Fruit fly (Drosophila melanogaster) whole organism, embryonic: Measurements from ENCODE around the gene Irc.

Experiments used
- Adf1 ChIP-seq: fragments of 200-800 bp; sonication (Bioruptor generic); IDR thresholded peaks from 2 replicates; pipeline ENCODE4 v1.3.6; 2022; ENCODE audit warnings: missing biosample characterization, missing genetic modification characterization
- Antp ChIP-seq: fragments of 200-800 bp; sonication (Bioruptor generic); optimal IDR thresholded peaks from 3 replicates; lab custom pipeline; 2016; ENCODE audit warnings: missing biosample characterization, missing genetic modification characterization
- Bteb2 ChIP-seq: fragments of 200-800 bp; sonication (Bioruptor generic); optimal IDR thresholded peaks from 2 replicates; lab custom pipeline; 2016; ENCODE audit warnings: missing biosample characterization, missing genetic modification characterization
- CG10267 ChIP-seq: fragments of 200-800 bp; sonication (Bioruptor generic); optimal IDR thresholded peaks from 2 replicates; lab custom pipeline; 2018; ENCODE audit warnings: missing biosample characterization, mild to moderate bottlenecking, missing genetic modification characterization, moderate library complexity
- CG11504 ChIP-seq: fragments of 200-800 bp; sonication (Bioruptor generic); optimal IDR thresholded peaks from 3 replicates; lab custom pipeline; 2019; ENCODE audit warnings: missing biosample characterization, mild to moderate bottlenecking, missing genetic modification characterization, moderate library complexity
- CG12391 ChIP-seq: fragments of 200-800 bp; sonication (Bioruptor generic); optimal IDR thresholded peaks from 3 replicates; lab custom pipeline; 2018; ENCODE audit warnings: missing biosample characterization, mild to moderate bottlenecking, missing genetic modification characterization, moderate library complexity
- CG14965 ChIP-seq: fragments of 200-800 bp; sonication (Bioruptor generic); optimal IDR thresholded peaks from 2 replicates; lab custom pipeline; 2016; ENCODE audit warnings: missing biosample characterization, missing genetic modification characterization, borderline replicate concordance
- CG16813 ChIP-seq: fragments of 200-800 bp; sonication (Bioruptor generic); IDR thresholded peaks from 3 replicates; pipeline ENCODE4 v1.3.6; 2022; ENCODE audit warnings: missing biosample characterization, missing genetic modification characterization; ENCODE audit not compliant: partially characterized antibody
- CG17359 ChIP-seq: fragments of 200-800 bp; sonication (Bioruptor generic); optimal IDR thresholded peaks from 3 replicates; lab custom pipeline; 2018; ENCODE audit warnings: missing biosample characterization, mild to moderate bottlenecking, missing genetic modification characterization, moderate library complexity
- CG17612 ChIP-seq: fragments of 200-800 bp; sonication (Bioruptor generic); IDR thresholded peaks from 2 replicates; pipeline ENCODE4 v1.3.6; 2022; ENCODE audit warnings: missing biosample characterization, missing genetic modification characterization
- CG17802 ChIP-seq: fragments of 200-800 bp; sonication (Bioruptor generic); optimal IDR thresholded peaks from 2 replicates; lab custom pipeline; 2018; ENCODE audit warnings: missing biosample characterization, mild to moderate bottlenecking, missing genetic modification characterization, moderate library complexity
- CG17829 ChIP-seq: fragments of 200-800 bp; optimal IDR thresholded peaks from 2 replicates; lab custom pipeline; 2019; ENCODE audit warnings: missing biosample characterization, mild to moderate bottlenecking, missing genetic modification characterization, moderate library complexity
- CG18476 ChIP-seq: fragments of 200-800 bp; sonication (Bioruptor generic); optimal IDR thresholded peaks from 2 replicates; lab custom pipeline; 2016; ENCODE audit warnings: missing biosample characterization, mild to moderate bottlenecking, missing genetic modification characterization
- CG18619 ChIP-seq: fragments of 200-800 bp; sonication (Bioruptor generic); optimal IDR thresholded peaks from 3 replicates; lab custom pipeline; 2017; ENCODE audit warnings: missing biosample characterization, mild to moderate bottlenecking, missing genetic modification characterization
- CG2712 ChIP-seq: fragments of 200-800 bp; optimal IDR thresholded peaks from 3 replicates; lab custom pipeline; 2019; ENCODE audit warnings: missing biosample characterization, mild to moderate bottlenecking, missing genetic modification characterization, moderate library complexity
- CG3281 ChIP-seq: fragments of 200-800 bp; sonication (Bioruptor generic); optimal IDR thresholded peaks from 3 replicates; lab custom pipeline; 2017; ENCODE audit warnings: missing biosample characterization, mild to moderate bottlenecking, missing genetic modification characterization
- CG6689 ChIP-seq: fragments of 200-800 bp; sonication (Bioruptor generic); IDR thresholded peaks from 2 replicates; pipeline ENCODE4 v1.3.6; 2022; ENCODE audit warnings: missing biosample characterization, missing genetic modification characterization
- CG7839 ChIP-seq: fragments of 200-800 bp; sonication (Bioruptor generic); optimal IDR thresholded peaks from 3 replicates; lab custom pipeline; 2018; ENCODE audit warnings: missing biosample characterization, mild to moderate bottlenecking, missing genetic modification characterization, moderate library complexity
- CG8478 ChIP-seq: fragments of >200 bp; optimal IDR thresholded peaks from 2 replicates; lab custom pipeline; 2018
- CTCF ChIP-seq: fragments of 200-800 bp; sonication (Bioruptor generic); optimal IDR thresholded peaks from 2 replicates; lab custom pipeline; 2017; ENCODE audit warnings: missing biosample characterization, mild to moderate bottlenecking, missing genetic modification characterization, moderate library complexity
- D ChIP-seq, 2 experiments: fragments of 200-800 bp in 1 of 2; fragments of >200 bp in 1 of 2; sonication (Bioruptor generic) in 1 of 2; optimal IDR thresholded peaks; 2 replicates in 1 of 2; 3 replicates in 1 of 2; lab custom pipeline; 2017; ENCODE audit warnings: mild to moderate bottlenecking in 1 of 2, missing biosample characterization in 1 of 2, missing genetic modification characterization in 1 of 2, missing genetic modification reagents in 1 of 2
- D19A ChIP-seq: fragments of 200-800 bp; optimal IDR thresholded peaks from 3 replicates; lab custom pipeline; 2019; ENCODE audit warnings: missing biosample characterization, mild to moderate bottlenecking, missing genetic modification characterization, moderate library complexity
- HLH4C ChIP-seq: fragments of 200-800 bp; sonication (Bioruptor generic); IDR thresholded peaks from 3 replicates; pipeline ENCODE4 v1.3.6; 2022; ENCODE audit warnings: missing biosample characterization, missing genetic modification characterization; ENCODE audit not compliant: partially characterized antibody
- NC2β ChIP-seq: fragments of 200-800 bp; sonication (Bioruptor generic); optimal IDR thresholded peaks from 2 replicates; lab custom pipeline; 2016; ENCODE audit warnings: missing biosample characterization, missing genetic modification characterization
- Scr ChIP-seq: fragments of 200-800 bp; sonication (Bioruptor generic); IDR thresholded peaks from 2 replicates; pipeline ENCODE4 v1.3.6; 2022; ENCODE audit warnings: missing biosample characterization, missing genetic modification characterization; ENCODE audit not compliant: partially characterized antibody
- al ChIP-seq: fragments of 200-800 bp; sonication (Bioruptor generic); IDR thresholded peaks from 2 replicates; pipeline ENCODE4 v1.3.6; 2022; ENCODE audit warnings: missing biosample characterization, missing genetic modification characterization
- ase ChIP-seq: fragments of 200-800 bp; sonication (Bioruptor generic); IDR thresholded peaks from 3 replicates; pipeline ENCODE4 v1.3.6; 2022; ENCODE audit warnings: missing biosample characterization, missing genetic modification characterization
- bbx ChIP-seq: fragments of 200-800 bp; sonication (Bioruptor generic); IDR thresholded peaks from 2 replicates; pipeline ENCODE4 v1.3.6; 2022; ENCODE audit warnings: missing biosample characterization, missing genetic modification characterization; ENCODE audit not compliant: partially characterized antibody
- cad ChIP-seq: fragments of >200 bp; optimal IDR thresholded peaks from 2 replicates; lab custom pipeline; 2017; ENCODE audit warnings: missing biosample characterization, missing genetic modification characterization
- caup ChIP-seq: fragments of 200-800 bp; sonication (Bioruptor generic); optimal IDR thresholded peaks from 3 replicates; lab custom pipeline; 2017; ENCODE audit warnings: missing biosample characterization, mild to moderate bottlenecking, missing genetic modification characterization, moderate library complexity; ENCODE audit not compliant: severe bottlenecking
- dan ChIP-seq: fragments of 200-800 bp; sonication (Bioruptor generic); IDR thresholded peaks from 2 replicates; pipeline ENCODE4 v1.3.6; 2022; ENCODE audit warnings: missing biosample characterization, missing genetic modification characterization
- dimm ChIP-seq: fragments of 200-800 bp; sonication (Bioruptor generic); IDR thresholded peaks from 2 replicates; pipeline ENCODE4 v1.3.6; 2022; ENCODE audit warnings: missing biosample characterization, missing genetic modification characterization
- exex ChIP-seq: fragments of 200-800 bp; sonication (Bioruptor generic); optimal IDR thresholded peaks from 4 replicates; lab custom pipeline; 2018; ENCODE audit warnings: missing biosample characterization, mild to moderate bottlenecking, missing genetic modification characterization, moderate library complexity
- fru ChIP-seq: fragments of >200 bp; optimal IDR thresholded peaks from 2 replicates; lab custom pipeline; 2017
- gfzf ChIP-seq: fragments of 200-800 bp; sonication (Bioruptor generic); optimal IDR thresholded peaks from 2 replicates; lab custom pipeline; 2016; ENCODE audit warnings: missing biosample characterization, mild to moderate bottlenecking, missing genetic modification characterization, moderate library complexity
- kni ChIP-seq: fragments of 200-800 bp; sonication (Bioruptor generic); optimal IDR thresholded peaks from 3 replicates; lab custom pipeline; 2017; ENCODE audit warnings: mild to moderate bottlenecking, missing biosample characterization, missing genetic modification reagents, missing genetic modification characterization
- lmd ChIP-seq: fragments of 200-800 bp; sonication (Bioruptor generic); IDR thresholded peaks from 2 replicates; pipeline ENCODE4 v1.3.6; 2022; ENCODE audit warnings: missing biosample characterization, missing genetic modification characterization
- oc ChIP-seq: fragments of 200-800 bp; sonication (Bioruptor generic); optimal IDR thresholded peaks from 2 replicates; lab custom pipeline; 2018; ENCODE audit warnings: missing biosample characterization, mild to moderate bottlenecking, missing genetic modification characterization, moderate library complexity
- pb ChIP-seq: fragments of 200-800 bp; sonication (Bioruptor generic); optimal IDR thresholded peaks from 3 replicates; lab custom pipeline; 2016; ENCODE audit warnings: missing biosample characterization, missing genetic modification characterization
- prd ChIP-seq, 3 experiments: fragments of >200 bp in 2 of 3; fragments of 200-800 bp in 1 of 3; sonication (Bioruptor generic) in 1 of 3; optimal IDR thresholded peaks in 2 of 3; IDR thresholded peaks in 1 of 3; 2 replicates in 2 of 3; 3 replicates in 1 of 3; pipeline versions ENCODE4 v1.3.6 to Lab custom; 2017 to 2022; ENCODE audit warnings: missing biosample characterization in 1 of 3, missing genetic modification characterization in 1 of 3
- ranshi ChIP-seq: fragments of 200-800 bp; sonication (Bioruptor generic); IDR thresholded peaks from 2 replicates; pipeline ENCODE4 v1.3.6; 2022; ENCODE audit warnings: missing biosample characterization, missing genetic modification characterization
- rib ChIP-seq: fragments of 200-800 bp; sonication (Bioruptor generic); IDR thresholded peaks from 2 replicates; pipeline ENCODE4 v1.3.6; 2022; ENCODE audit warnings: missing biosample characterization, missing genetic modification characterization
- shn ChIP-seq: fragments of 200-800 bp; sonication (Bioruptor generic); optimal IDR thresholded peaks from 3 replicates; lab custom pipeline; 2016; ENCODE audit warnings: missing biosample characterization, missing genetic modification characterization
- stc ChIP-seq: fragments of 200-800 bp; sonication (Bioruptor generic); IDR thresholded peaks from 2 replicates; pipeline ENCODE4 v1.3.6; 2022; ENCODE audit warnings: missing biosample characterization, missing genetic modification characterization
- tap ChIP-seq: fragments of 200-800 bp; optimal IDR thresholded peaks from 3 replicates; lab custom pipeline; 2019; ENCODE audit warnings: missing biosample characterization, mild to moderate bottlenecking, missing genetic modification characterization, moderate library complexity
- tin ChIP-seq: fragments of 200-800 bp; sonication (Bioruptor generic); optimal IDR thresholded peaks from 3 replicates; lab custom pipeline; 2016; ENCODE audit warnings: missing biosample characterization, missing genetic modification characterization
- tll ChIP-seq, 2 experiments: fragments of 200-800 bp in 1 of 2; fragments of >200 bp in 1 of 2; sonication (Bioruptor generic) in 1 of 2; optimal IDR thresholded peaks; 2 replicates each; lab custom pipeline; 2017 to 2019; ENCODE audit warnings: missing biosample characterization in 2 of 2, missing genetic modification characterization in 2 of 2, mild to moderate bottlenecking in 1 of 2, moderate library complexity in 1 of 2
- unc-4 ChIP-seq: fragments of 200-800 bp; sonication (Bioruptor generic); IDR thresholded peaks from 2 replicates; pipeline ENCODE4 v1.3.6; 2022; ENCODE audit warnings: missing biosample characterization, missing genetic modification characterization; ENCODE audit not compliant: partially characterized antibody
- vvl ChIP-seq: fragments of 200-800 bp; sonication (Bioruptor generic); IDR thresholded peaks from 2 replicates; pipeline ENCODE4 v1.3.6; 2022; ENCODE audit warnings: missing biosample characterization, missing genetic modification characterization

Gene Irc

DNA sequence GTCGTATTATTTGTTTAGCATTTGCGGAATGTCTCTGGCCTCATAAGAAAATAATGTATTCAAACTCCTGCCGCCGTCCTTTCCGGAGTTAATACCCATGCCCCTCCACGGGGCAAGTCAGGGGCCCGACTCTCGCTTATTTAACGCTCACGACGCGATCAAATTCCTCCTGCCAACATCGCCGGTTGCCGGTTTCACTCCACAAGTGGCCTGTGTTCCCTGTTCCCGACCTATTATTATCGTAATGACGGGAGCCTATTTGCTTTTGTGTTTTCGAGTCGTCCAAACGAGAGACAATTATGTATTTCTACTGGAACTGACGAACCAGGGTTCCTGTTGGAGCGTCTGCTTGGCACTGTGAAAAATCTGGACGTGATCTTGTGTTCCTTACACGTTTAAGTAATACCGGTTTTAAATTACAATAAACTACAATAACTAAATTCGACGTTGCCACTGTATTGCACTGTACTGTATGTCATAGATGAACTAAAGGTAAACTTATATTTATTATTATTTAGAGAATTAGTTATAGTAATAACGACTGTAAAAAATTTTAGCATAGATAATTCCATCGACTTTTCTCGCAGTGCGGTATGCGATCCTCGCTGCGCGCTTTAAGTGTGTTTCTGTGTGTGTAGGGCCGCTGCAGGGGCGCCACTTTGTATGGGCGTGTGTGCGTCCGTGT lies 49.9 kb downstream of the Irc start (continued):
- TF ChIP-seq CG12391 (peak; percentile 73), CG11504 (tag; lab: Kevin White, UChicago) (peak; percentile 16), pb (GFP tag; lab: Kevin White, UChicago) (no peak), prd (optimal IDR thresholded peaks at IDR 0.05; lab: Kevin White, UChicago) (no peak), prd (GFP tag; IDR thresholded peaks at IDR 0.05; lab: Robert Waterston, UW) (peak; percentile 75), lmd (peak; percentile 13; the same call in 1 of the 2 replicates), CG18619 (GFP tag; lab: Kevin White, UChicago) (peak; percentile 6), ranshi (GFP tag; lab: Robert Waterston, UW) (no peak), exex (no peak), fru (lab: Kevin White, UChicago) (no peak), CG17359 (tag; lab: Kevin White, UChicago) (no peak), CG14965 (GFP tag; lab: Kevin White, UChicago) (no peak), gfzf (GFP tag; lab: Kevin White, UChicago) (no peak), CG2712 (peak; percentile 87), ase (GFP tag; lab: Robert Waterston, UW) (no peak), D (optimal IDR thresholded peaks at IDR 0.05; lab: Kevin White, UChicago) (no peak), D (GFP tag; optimal IDR thresholded peaks at IDR 0.05; lab: Kevin White, UChicago) (peak; percentile 65), HLH4C (GFP tag; lab: Robert Waterston, UW) (peak; percentile 28; the same call in 1 of the 3 replicates), rib (GFP tag; lab: Robert Waterston, UW) (no peak), stc (GFP tag; lab: Robert Waterston, UW) (no peak), cad (GFP tag; lab: Kevin White, UChicago) (no peak), CG10267 (tag; lab: Kevin White, UChicago) (no peak), caup (no peak), NC2β (GFP tag; lab: Kevin White, UChicago) (peak; percentile 14), CG7839 (tag; lab: Kevin White, UChicago) (peak; percentile 28), CTCF (GFP tag; lab: Kevin White, UChicago) (no peak), CG16813 (no peak), CG3281 (GFP tag; lab: Kevin White, UChicago) (no peak), tll (GFP tag; optimal IDR thresholded peaks at IDR 0.05; lab: Kevin White, UChicago) (no peak), vvl (GFP tag; lab: Robert Waterston, UW) (no peak), Antp (GFP tag; lab: Kevin White, UChicago) (no peak), CG17829 (tag; lab: Kevin White, UChicago) (peak; percentile 81), dimm (GFP tag; lab: Robert Waterston, UW) (no peak), CG17802 (tag; lab: Kevin White, UChicago) (no peak), D19A (tag; lab: Kevin White, UChicago) (peak; percentile 64), bbx (GFP tag; lab: Robert Waterston, UW) (no peak), CG8478 (lab: Kevin White, UChicago) (no peak), Adf1 (no peak), al (GFP tag; lab: Robert Waterston, UW) (no peak), shn (GFP tag; lab: Kevin White, UChicago) (no peak), unc-4 (GFP tag; lab: Robert Waterston, UW) (no peak), CG17612 (GFP tag; lab: Robert Waterston, UW) (no peak), CG6689 (0 out of 2 replicates have a peak, but pooled peaks have one; percentile 33), kni (GFP tag; lab: Kevin White, UChicago) (peak; percentile 73), oc (tag; lab: Kevin White, UChicago) (no peak), CG18476 (GFP tag; lab: Kevin White, UChicago) (peak; percentile 20), tin (GFP tag; lab: Kevin White, UChicago) (peak; percentile 43), dan (GFP tag; lab: Robert Waterston, UW) (no peak; the same call in 1 of the 2 replicates), Scr (GFP tag; lab: Robert Waterston, UW) (no peak), tap (tag; lab: Kevin White, UChicago) (no peak), Bteb2 (GFP tag; lab: Kevin White, UChicago) (no peak)
